Fruit fly (Drosophila melanogaster): ENCODE measurements around the gene CG46459.

DNA sequence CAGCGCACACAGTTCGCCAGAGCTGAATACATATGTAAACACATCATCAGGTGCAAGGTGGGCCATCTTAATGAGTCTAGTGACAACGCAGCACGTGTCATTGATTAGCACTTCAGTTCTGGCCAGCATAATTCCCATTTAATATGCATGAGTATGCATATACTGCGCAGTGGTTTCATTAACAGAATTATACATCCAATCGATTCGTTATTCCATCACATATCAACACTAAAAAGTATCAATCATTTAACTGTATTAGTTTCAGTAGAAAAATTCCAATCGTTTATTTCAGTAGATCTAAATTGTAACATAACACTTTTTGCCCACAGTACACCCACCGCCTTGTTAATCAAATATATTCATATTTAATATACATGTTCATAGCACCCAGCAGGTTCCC is 18.1 kb downstream of the CG46459 start, which contains the start of gene CG4073:
- TF ChIP-seq usp (GFP tag; optimal IDR thresholded peaks at IDR 0.05), result no peak
- TF ChIP-seq CG8478 (optimal IDR thresholded peaks at IDR 0.05), result no peak
- no peak for TF ChIP-seq psq (optimal IDR thresholded peaks at IDR 0.05)

All from whole organism.